Fruit fly (Drosophila melanogaster): ENCODE measurements around the gene wuho.

Gene wuho

dm6 chrX:6278879-6279628 lies 8.8 kb upstream of the wuho start:
- TF ChIP-seq CG8478 (optimal IDR thresholded peaks at IDR 0.05) = no peak
- no peak for TF ChIP-seq CTCF (optimal IDR thresholded peaks at IDR 0.05)

DNA sequence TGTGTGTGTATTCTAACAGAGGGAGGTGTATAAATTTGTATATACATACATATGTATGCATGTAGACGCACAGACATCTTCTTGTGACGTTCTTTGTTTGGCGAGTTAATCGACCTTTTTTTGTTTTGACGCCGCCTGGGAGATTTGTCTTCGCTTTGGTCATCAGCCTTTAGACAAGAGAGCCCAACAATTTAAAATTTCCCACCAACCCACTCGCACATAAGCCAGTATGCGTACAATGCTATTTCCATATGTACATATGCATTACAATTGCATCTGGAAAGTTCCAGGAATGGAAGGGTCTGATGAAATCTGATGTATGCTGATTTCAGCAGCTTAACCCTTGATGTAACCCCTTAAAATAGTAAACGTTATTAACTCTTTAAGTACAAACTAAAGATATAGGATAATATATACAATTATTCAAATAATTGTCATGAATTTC lies 8.2 kb upstream of the wuho start, which contains the start of gene Ubi-p5E:
Ubi-p5E (minus strand) TSS at position 19 of the 445 bp plus-strand sequence.
- no peak for TF ChIP-seq CG8478 (optimal IDR thresholded peaks at IDR 0.05)
- TF ChIP-seq CTCF (optimal IDR thresholded peaks at IDR 0.05) = no peak

dm6 chrX:6283470-6283869 lies 4.4 kb upstream of the wuho start, which contains the start of gene CG11700:
TSS of gene CG11700 (minus strand) at chrX:6283575.
- TF ChIP-seq CG8478 (optimal IDR thresholded peaks at IDR 0.05) (no peak), CTCF (optimal IDR thresholded peaks at IDR 0.05) (no peak)

DNA sequence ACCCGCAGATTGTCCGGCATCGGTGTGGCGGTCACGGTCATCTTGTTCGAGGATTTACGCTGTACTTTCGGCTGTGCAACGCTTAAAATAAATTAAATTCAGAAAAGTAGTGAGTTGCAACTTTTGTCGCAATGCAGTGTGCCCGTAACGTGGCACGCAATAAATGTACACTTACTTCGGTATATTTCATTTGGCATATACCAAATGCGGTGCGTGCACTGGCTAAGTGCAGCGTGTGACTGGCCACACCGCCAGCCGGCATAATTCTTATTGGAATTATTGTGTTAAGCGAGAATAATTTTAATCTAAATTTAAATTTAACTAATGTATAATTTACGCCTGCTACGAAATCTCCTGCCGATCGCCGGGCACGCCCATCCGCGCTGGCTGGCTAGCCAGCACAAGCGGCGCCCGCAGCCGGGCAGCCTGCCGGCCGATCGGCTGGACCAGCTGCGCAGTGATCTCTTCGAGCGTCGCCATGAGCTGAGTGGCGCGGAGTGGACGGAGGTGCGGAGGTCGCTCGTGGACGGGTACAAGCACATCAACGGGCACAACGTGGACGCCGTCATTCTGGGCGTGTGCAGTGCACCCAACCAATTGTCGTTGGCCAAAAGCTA lies 3.3 kb downstream of the wuho start, which contains the start of the genes Rpt4 and mldr:
Rpt4 (minus strand) TSS at position 163 of the 617 bp plus-strand sequence.
mldr (plus strand) TSS at position 221 of the 617 bp plus-strand sequence.
- TF ChIP-seq CG8478 (optimal IDR thresholded peaks at IDR 0.05) = no peak
- peak in 1 of 2 experiments; percentile 25 for TF ChIP-seq CTCF (optimal IDR thresholded peaks at IDR 0.05)

DNA sequence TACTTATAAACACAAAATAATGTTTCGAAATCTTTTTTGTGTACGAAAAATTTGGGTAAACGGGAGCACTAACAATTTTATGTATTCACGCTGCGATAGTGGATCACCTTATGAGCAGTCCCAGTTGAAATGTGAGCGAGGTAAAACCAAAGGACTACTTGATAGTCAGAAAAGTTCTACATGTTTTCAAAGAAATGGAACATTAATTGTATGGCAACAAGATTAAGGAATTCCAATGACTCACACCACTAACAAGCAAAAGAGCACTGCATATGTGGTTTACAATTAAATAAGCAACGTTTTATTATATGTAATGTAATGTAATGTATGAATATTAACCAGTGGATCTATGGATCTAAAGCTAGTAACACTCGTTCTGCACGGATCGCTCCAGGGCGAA lies 6.3 kb downstream of the wuho start, which contains the start of gene CG15892:
CG15892 (minus strand) TSS at position 101 of the 400 bp plus-strand sequence.
- TF ChIP-seq CG8478 (optimal IDR thresholded peaks at IDR 0.05) (no peak), CTCF (optimal IDR thresholded peaks at IDR 0.05) (no peak)

- TF ChIP-seq CG8478 (optimal IDR thresholded peaks at IDR 0.05) (no peak), CTCF (optimal IDR thresholded peaks at IDR 0.05) (no peak)
These were observed 7.2 kb downstream of the wuho start, which contains the start of the genes CG15891 and CG3815 for dm6 chrX:6295129-6295539. TSS of gene CG15891 (minus strand) at chrX:6295345. TSS of gene CG3815 (plus strand) at chrX:6295389.

DNA sequence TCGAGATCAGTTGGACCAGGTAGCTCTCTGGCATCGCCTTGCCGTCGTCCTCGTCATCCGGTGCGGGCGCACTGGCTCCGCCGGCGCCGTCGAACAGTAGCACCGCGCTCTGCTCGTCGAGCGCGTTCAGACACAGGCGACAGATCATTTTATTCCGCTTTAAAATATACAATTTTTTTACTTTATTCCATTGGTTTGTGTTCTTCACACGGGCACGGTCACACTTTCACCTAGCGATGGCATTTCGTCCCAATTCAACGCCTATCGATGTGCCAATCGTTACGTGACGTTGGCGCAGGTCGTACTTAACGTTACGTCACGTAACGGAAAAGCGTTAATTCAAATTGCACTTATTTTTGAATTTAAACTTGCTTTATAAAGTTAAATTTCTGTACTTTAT lies 13.2 kb downstream of the wuho start, which contains the start of gene CG12219:
CG12219 (minus strand) TSS at position 234 of the 400 bp plus-strand sequence.
- TF ChIP-seq CG8478 (optimal IDR thresholded peaks at IDR 0.05) (no peak), CTCF (optimal IDR thresholded peaks at IDR 0.05) (no peak)

- TF ChIP-seq CG8478 (optimal IDR thresholded peaks at IDR 0.05) (no peak), CTCF (optimal IDR thresholded peaks at IDR 0.05) (no peak)
These were observed 15.3 kb downstream of the wuho start for dm6 chrX:6303196-6303595.

DNA sequence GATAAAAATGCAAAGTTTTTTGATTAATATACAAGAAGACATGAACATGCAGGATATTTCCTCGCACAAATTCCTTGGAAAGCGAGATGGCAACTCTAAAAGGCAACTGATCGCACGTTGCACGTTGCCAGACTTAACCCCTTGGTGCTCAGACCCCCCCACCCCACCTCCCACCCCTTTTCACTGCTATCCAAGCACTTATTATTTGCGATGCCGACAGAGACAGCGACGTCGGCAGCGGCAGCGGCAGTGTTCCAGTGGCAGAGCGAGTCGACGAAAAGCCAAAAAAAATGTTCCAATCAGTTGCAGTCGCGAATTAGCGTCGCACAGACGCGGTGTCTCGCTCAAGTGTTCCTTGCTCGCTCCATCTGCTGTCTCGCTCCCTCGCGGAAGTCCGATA lies 15.8 kb downstream of the wuho start, which contains the start of gene CG3823:
CG3823 (plus strand) TSS at position 301 of the 400 bp plus-strand sequence.
- no peak for TF ChIP-seq CG8478 (optimal IDR thresholded peaks at IDR 0.05)
- no peak for TF ChIP-seq CTCF (optimal IDR thresholded peaks at IDR 0.05)

dm6 chrX:6304203-6304602 lies 16.3 kb downstream of the wuho start:
- TF ChIP-seq CTCF (optimal IDR thresholded peaks at IDR 0.05) = no peak
- TF ChIP-seq CG8478 (optimal IDR thresholded peaks at IDR 0.05) = no peak

- TF ChIP-seq CG8478 (optimal IDR thresholded peaks at IDR 0.05) (no peak), CTCF (optimal IDR thresholded peaks at IDR 0.05) (no peak)
These were observed 17.4 kb downstream of the wuho start for dm6 chrX:6305317-6305716.

DNA sequence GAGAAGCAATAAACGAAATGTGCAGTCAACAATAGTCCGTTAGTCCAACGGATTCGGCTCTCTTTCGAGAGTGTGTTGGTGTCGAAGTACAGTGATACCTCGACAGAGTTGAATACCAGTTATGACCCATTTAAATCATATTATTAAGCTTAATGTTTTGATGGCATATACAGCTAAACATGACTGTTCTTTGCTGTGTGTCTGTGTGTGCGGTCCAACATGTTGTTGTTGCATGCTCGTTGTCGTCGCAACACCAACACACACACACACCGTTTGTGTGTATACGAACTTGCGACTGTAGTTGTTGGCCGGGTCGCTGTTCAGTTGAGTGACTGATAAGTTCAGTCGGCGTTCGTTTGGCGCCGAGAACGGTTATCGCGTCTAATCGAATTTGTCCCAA lies 21.0 kb downstream of the wuho start, which contains the start of gene CG15894:
CG15894 (plus strand) TSS at position 361 of the 400 bp plus-strand sequence.
- no peak for TF ChIP-seq CTCF (optimal IDR thresholded peaks at IDR 0.05)

DNA sequence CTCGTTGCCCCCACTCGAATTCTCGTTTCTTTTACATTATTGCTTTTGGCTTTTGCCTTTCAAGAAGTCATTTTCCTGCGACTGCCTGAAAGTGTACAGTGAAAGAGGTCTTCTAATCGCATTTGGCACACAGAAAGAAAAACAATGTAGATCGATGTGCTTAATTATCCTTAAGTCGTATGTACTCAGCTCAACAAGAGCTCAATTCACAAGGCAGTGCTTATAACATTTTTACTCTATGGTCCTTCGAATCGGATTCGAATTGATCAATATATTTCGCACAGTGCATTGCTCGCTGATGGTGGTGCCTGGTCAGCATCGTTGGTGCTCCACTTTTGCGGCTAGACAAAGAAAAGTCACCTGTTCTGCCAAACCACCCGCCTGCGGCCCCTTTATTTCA lies 22.5 kb downstream of the wuho start:
- TF ChIP-seq CG8478 (optimal IDR thresholded peaks at IDR 0.05) (no peak), CTCF (optimal IDR thresholded peaks at IDR 0.05) (no peak)

dm6 chrX:6311516-6311915 lies 23.6 kb downstream of the wuho start:
- TF ChIP-seq CG8478 (optimal IDR thresholded peaks at IDR 0.05) (no peak), CTCF (optimal IDR thresholded peaks at IDR 0.05) (no peak)

DNA sequence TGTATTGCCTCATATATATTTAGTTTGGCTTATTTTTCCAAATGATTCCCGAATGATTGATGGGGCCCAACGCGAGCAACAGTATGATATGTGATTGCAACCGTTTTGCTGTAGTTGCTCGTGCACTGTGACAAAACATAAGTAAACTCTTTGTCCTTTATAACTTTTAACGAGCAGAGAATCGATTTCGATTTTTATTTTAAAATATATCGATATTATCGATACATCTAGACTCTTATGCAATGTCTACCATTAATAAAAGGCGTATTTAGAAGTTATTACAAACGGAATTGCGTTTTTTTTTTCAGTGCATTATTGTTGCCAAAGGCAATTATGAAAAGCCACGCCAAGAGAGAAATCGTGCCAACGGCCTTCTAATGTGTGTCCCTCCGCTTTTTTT lies 27.7 kb downstream of the wuho start:
- TF ChIP-seq CG8478 (optimal IDR thresholded peaks at IDR 0.05) (no peak), CTCF (optimal IDR thresholded peaks at IDR 0.05) (no peak)

All from S2 (cell line).